Fruit fly (Drosophila melanogaster) whole organism, embryonic: Measurements from ENCODE around the gene CG9107.

ENCODE experiments used
- Bteb2 ChIP-seq: fragments of 200-800 bp; sonication (Bioruptor generic); optimal IDR thresholded peaks from 2 replicates; lab custom pipeline; 2016; ENCODE audit warnings: missing biosample characterization, missing genetic modification characterization
- CG10267 ChIP-seq: fragments of 200-800 bp; sonication (Bioruptor generic); optimal IDR thresholded peaks from 2 replicates; lab custom pipeline; 2018; ENCODE audit warnings: missing biosample characterization, mild to moderate bottlenecking, missing genetic modification characterization, moderate library complexity
- CG12391 ChIP-seq: fragments of 200-800 bp; sonication (Bioruptor generic); optimal IDR thresholded peaks from 3 replicates; lab custom pipeline; 2018; ENCODE audit warnings: missing biosample characterization, mild to moderate bottlenecking, missing genetic modification characterization, moderate library complexity
- CG13894 ChIP-seq: fragments of 200-800 bp; sonication (Bioruptor generic); optimal IDR thresholded peaks from 3 replicates; lab custom pipeline; 2018; ENCODE audit warnings: missing biosample characterization, mild to moderate bottlenecking, missing genetic modification characterization, moderate library complexity
- CG14050 ChIP-seq: fragments of 200-800 bp; sonication (Bioruptor generic); IDR thresholded peaks from 3 replicates; pipeline ENCODE4 v1.3.6; 2022; ENCODE audit warnings: missing biosample characterization, missing genetic modification characterization
- CG15269 ChIP-seq: fragments of 200-800 bp; sonication (Bioruptor generic); optimal IDR thresholded peaks from 2 replicates; lab custom pipeline; 2018; ENCODE audit warnings: missing biosample characterization, mild to moderate bottlenecking, missing genetic modification characterization, moderate library complexity
- CG16779 ChIP-seq: fragments of 200-800 bp; sonication (Bioruptor generic); IDR thresholded peaks from 2 replicates; pipeline ENCODE4 v1.3.6; 2022; ENCODE audit warnings: missing biosample characterization, missing genetic modification characterization
- CG17186 ChIP-seq: fragments of 200-800 bp; sonication (Bioruptor generic); optimal IDR thresholded peaks from 3 replicates; lab custom pipeline; 2017; ENCODE audit warnings: missing biosample characterization, missing genetic modification reagents, missing genetic modification characterization
- CG18011 ChIP-seq: fragments of 200-800 bp; sonication (Bioruptor generic); optimal IDR thresholded peaks from 2 replicates; lab custom pipeline; 2017; ENCODE audit warnings: missing biosample characterization, missing genetic modification characterization, mild to moderate bottlenecking, moderate library complexity, missing genotype
- CG18764 ChIP-seq: fragments of 200-800 bp; sonication (Bioruptor generic); optimal IDR thresholded peaks from 3 replicates; lab custom pipeline; 2016; ENCODE audit warnings: missing biosample characterization, missing genetic modification characterization
- CG2120 ChIP-seq: fragments of 200-800 bp; sonication (Bioruptor generic); optimal IDR thresholded peaks from 3 replicates; lab custom pipeline; 2016; ENCODE audit warnings: missing biosample characterization, missing genetic modification characterization
- CG2199 ChIP-seq: fragments of 200-800 bp; sonication (Bioruptor generic); IDR thresholded peaks from 3 replicates; pipeline ENCODE4 v1.3.6; 2022; ENCODE audit warnings: missing biosample characterization, missing genetic modification characterization
- CG34376 ChIP-seq: fragments of 200-800 bp; sonication (Bioruptor generic); optimal IDR thresholded peaks from 2 replicates; lab custom pipeline; 2018; ENCODE audit warnings: missing biosample characterization, mild to moderate bottlenecking, missing genetic modification characterization
- CG3995 ChIP-seq: fragments of 200-800 bp; sonication (Bioruptor generic); optimal IDR thresholded peaks from 3 replicates; lab custom pipeline; 2016; ENCODE audit warnings: missing biosample characterization, missing genetic modification characterization
- CG4328 ChIP-seq: fragments of 200-800 bp; sonication (Bioruptor generic); optimal IDR thresholded peaks from 3 replicates; lab custom pipeline; 2017; ENCODE audit warnings: missing biosample characterization, missing genetic modification reagents, missing genetic modification characterization
- CG6654 ChIP-seq: fragments of 200-800 bp; sonication (Bioruptor generic); optimal IDR thresholded peaks from 2 replicates; lab custom pipeline; 2017; ENCODE audit warnings: missing biosample characterization, mild to moderate bottlenecking, missing genetic modification characterization
- CG7556 ChIP-seq: fragments of 200-800 bp; sonication (Bioruptor generic); optimal IDR thresholded peaks from 2 replicates; lab custom pipeline; 2017; ENCODE audit warnings: missing biosample characterization, mild to moderate bottlenecking, missing genetic modification characterization
- CG8281 ChIP-seq: fragments of 200-800 bp; sonication (Bioruptor generic); optimal IDR thresholded peaks from 2 replicates; lab custom pipeline; 2018; ENCODE audit warnings: missing biosample characterization, mild to moderate bottlenecking, missing genetic modification characterization, moderate library complexity
- CG9932 ChIP-seq: fragments of 200-800 bp; sonication (Bioruptor generic); IDR thresholded peaks from 2 replicates; pipeline ENCODE4 v1.3.6; 2022; ENCODE audit warnings: missing biosample characterization, missing genetic modification characterization
- CrebB ChIP-seq: fragments of 200-800 bp; sonication (Bioruptor generic); optimal IDR thresholded peaks from 3 replicates; lab custom pipeline; 2018; ENCODE audit warnings: missing biosample characterization, mild to moderate bottlenecking, missing genetic modification characterization
- Dbx ChIP-seq: fragments of 200-800 bp; sonication (Bioruptor generic); IDR thresholded peaks from 3 replicates; pipeline ENCODE4 v1.3.6; 2022; ENCODE audit warnings: missing biosample characterization, missing genetic modification characterization
- Ets65A ChIP-seq: fragments of 200-800 bp; sonication (Bioruptor generic); peaks from one replicate; lab custom pipeline; 2016; ENCODE audit warnings: missing biosample characterization, missing genetic modification characterization
- GATAe ChIP-seq: fragments of 200-800 bp; sonication (Bioruptor generic); conservative IDR thresholded peaks from 2 replicates; pipeline ENCODE4 v1.3.6; 2022; ENCODE audit warnings: missing biosample characterization, missing genetic modification characterization
- Hey ChIP-seq: fragments of 200-800 bp; sonication (Bioruptor generic); optimal IDR thresholded peaks from 3 replicates; lab custom pipeline; 2018; ENCODE audit warnings: missing biosample characterization, mild to moderate bottlenecking, missing genetic modification characterization
- Hr39 ChIP-seq: fragments of >200 bp; optimal IDR thresholded peaks from 2 replicates; lab custom pipeline; 2017
- Pdp1 ChIP-seq, 2 experiments: fragments of 200-800 bp; sonication (Bioruptor generic); optimal IDR thresholded peaks; 3 replicates each; lab custom pipeline; 2016; ENCODE audit warnings: missing biosample characterization in 2 of 2, missing genetic modification characterization in 2 of 2, mild to moderate bottlenecking in 1 of 2, moderate library complexity in 1 of 2
- Rx ChIP-seq: fragments of 200-800 bp; sonication (Bioruptor generic); IDR thresholded peaks from 2 replicates; pipeline ENCODE4 v1.3.6; 2022; ENCODE audit warnings: missing biosample characterization, missing genetic modification characterization
- ac ChIP-seq: fragments of 200-800 bp; sonication (Bioruptor generic); optimal IDR thresholded peaks from 3 replicates; lab custom pipeline; 2017; ENCODE audit warnings: missing biosample characterization, mild to moderate bottlenecking, missing genetic modification characterization
- ara ChIP-seq: fragments of 200-800 bp; sonication (Bioruptor generic); IDR thresholded peaks from 2 replicates; pipeline ENCODE4 v1.3.6; 2022; ENCODE audit warnings: missing biosample characterization, missing genetic modification characterization
- az2 ChIP-seq: fragments of 200-800 bp; sonication (Bioruptor generic); optimal IDR thresholded peaks from 3 replicates; lab custom pipeline; 2016; ENCODE audit warnings: missing biosample characterization, missing genetic modification characterization
- bcd ChIP-seq: fragments of 200-800 bp; sonication (Bioruptor generic); optimal IDR thresholded peaks from 2 replicates; lab custom pipeline; 2017; ENCODE audit warnings: missing biosample characterization, mild to moderate bottlenecking, missing genetic modification characterization
- chinmo ChIP-seq: fragments of 200-800 bp; sonication (Bioruptor generic); IDR thresholded peaks from 4 replicates; pipeline ENCODE4 v1.3.6; 2022; ENCODE audit warnings: missing biosample characterization, missing genetic modification characterization; ENCODE audit not compliant: partially characterized antibody
- ci ChIP-seq: fragments of 200-800 bp; sonication (Bioruptor generic); IDR thresholded peaks from 3 replicates; pipeline ENCODE4 v1.3.6; 2022; ENCODE audit warnings: missing biosample characterization, missing genetic modification characterization
- cwo ChIP-seq: fragments of 200-800 bp; sonication (Bioruptor generic); optimal IDR thresholded peaks from 3 replicates; lab custom pipeline; 2017; ENCODE audit warnings: missing biosample characterization, missing genetic modification characterization, mild to moderate bottlenecking, moderate library complexity, missing genetic modification reagents
- exex ChIP-seq: fragments of 200-800 bp; sonication (Bioruptor generic); optimal IDR thresholded peaks from 4 replicates; lab custom pipeline; 2018; ENCODE audit warnings: missing biosample characterization, mild to moderate bottlenecking, missing genetic modification characterization, moderate library complexity
- grn ChIP-seq: fragments of 200-800 bp; sonication (Bioruptor generic); optimal IDR thresholded peaks from 3 replicates; lab custom pipeline; 2017; ENCODE audit warnings: missing biosample characterization, missing genetic modification characterization
- gsb-n ChIP-seq: fragments of 200-800 bp; sonication (Bioruptor generic); optimal IDR thresholded peaks from 3 replicates; lab custom pipeline; 2018; ENCODE audit warnings: missing biosample characterization, mild to moderate bottlenecking, missing genetic modification characterization
- kay ChIP-seq: fragments of 200-800 bp; sonication (Bioruptor generic); optimal IDR thresholded peaks from 2 replicates; lab custom pipeline; 2016; ENCODE audit warnings: missing biosample characterization, missing genetic modification characterization
- maf-S ChIP-seq: fragments of 200-800 bp; sonication (Bioruptor generic); optimal IDR thresholded peaks from 2 replicates; lab custom pipeline; 2016; ENCODE audit warnings: missing biosample characterization, missing genetic modification characterization
- mirr ChIP-seq: fragments of 200-800 bp; sonication (Bioruptor generic); optimal IDR thresholded peaks from 3 replicates; lab custom pipeline; 2018; ENCODE audit warnings: missing biosample characterization, mild to moderate bottlenecking, missing genetic modification characterization
- phol ChIP-seq: fragments of 200-800 bp; sonication (Bioruptor generic); optimal IDR thresholded peaks from 3 replicates; lab custom pipeline; 2018; ENCODE audit warnings: missing biosample characterization, mild to moderate bottlenecking, missing genetic modification characterization, moderate library complexity
- pros ChIP-seq: fragments of 200-800 bp; sonication (Bioruptor generic); optimal IDR thresholded peaks from 3 replicates; lab custom pipeline; 2019; ENCODE audit warnings: missing biosample characterization, mild to moderate bottlenecking, missing genetic modification characterization, moderate library complexity
- row ChIP-seq: fragments of 200-800 bp; sonication (Bioruptor generic); IDR thresholded peaks from 3 replicates; pipeline ENCODE4 v1.3.6; 2022; ENCODE audit warnings: missing biosample characterization, missing genetic modification characterization
- sens-2 ChIP-seq: fragments of 200-800 bp; sonication (Bioruptor generic); IDR thresholded peaks from 2 replicates; pipeline ENCODE4 v1.3.6; 2022; ENCODE audit warnings: missing biosample characterization, missing genetic modification characterization
- stwl ChIP-seq: fragments of 200-800 bp; sonication (Bioruptor generic); optimal IDR thresholded peaks from 3 replicates; lab custom pipeline; 2018; ENCODE audit warnings: missing biosample characterization, mild to moderate bottlenecking, missing genetic modification characterization, moderate library complexity
- sug ChIP-seq: fragments of 200-800 bp; optimal IDR thresholded peaks from 2 replicates; lab custom pipeline; 2019; ENCODE audit warnings: missing biosample characterization, mild to moderate bottlenecking, missing genetic modification characterization, moderate library complexity
- tna ChIP-seq: fragments of 200-800 bp; sonication (Bioruptor generic); IDR thresholded peaks from 2 replicates; pipeline ENCODE4 v1.3.6; 2022; ENCODE audit warnings: missing biosample characterization, missing genetic modification characterization; ENCODE audit not compliant: partially characterized antibody
- trem ChIP-seq: fragments of 200-800 bp; optimal IDR thresholded peaks from 3 replicates; lab custom pipeline; 2019; ENCODE audit warnings: missing biosample characterization, mild to moderate bottlenecking, missing genetic modification characterization, moderate library complexity
- tup ChIP-seq: fragments of 200-800 bp; sonication (Bioruptor generic); optimal IDR thresholded peaks from 2 replicates; lab custom pipeline; 2016; ENCODE audit warnings: missing biosample characterization, mild to moderate bottlenecking, missing genetic modification characterization, moderate library complexity

Gene CG9107

dm6 chr2L:5988115-5989092 lies 35.9 kb downstream of the CG9107 start:
- TF ChIP-seq CG3995 (no peak), CG16779 (GFP tag; lab: Robert Waterston, UW) (no peak), CG4328 (GFP tag; lab: Kevin White, UChicago) (no peak), CG6654 (GFP tag; lab: Kevin White, UChicago) (no peak), ara (GFP tag; lab: Robert Waterston, UW) (0 out of 2 replicates have a peak, but pooled peaks have one; percentile 31), exex (peak; percentile 78), az2 (GFP tag; lab: Kevin White, UChicago) (no peak), Dbx (GFP tag; lab: Robert Waterston, UW) (peak; percentile 16; the same call in 1 of the 3 replicates), GATAe (peak; percentile 64; the same call in 1 of the 2 replicates), CG2199 (peak; percentile 77; the same call in 1 of the 3 replicates), Pdp1 (GFP tag; optimal IDR thresholded peaks at IDR 0.05; lab: Kevin White, UChicago) (peak in 1 of 2 experiments; percentile 68), bcd (no peak), CG13894 (no peak), CG14050 (GFP tag; lab: Robert Waterston, UW) (no peak), CG8281 (tag; lab: Kevin White, UChicago) (no peak), Hr39 (lab: Kevin White, UChicago) (no peak), CG18764 (GFP tag; lab: Kevin White, UChicago) (no peak), CG34376 (GFP tag; lab: Kevin White, UChicago) (peak; percentile 36), grn (GFP tag; lab: Kevin White, UChicago) (peak; percentile 80), ci (0 out of 3 replicates have a peak, but pooled peaks have one; percentile 21), maf-S (GFP tag; lab: Kevin White, UChicago) (no peak), row (GFP tag; lab: Robert Waterston, UW) (no peak), CrebB (tag; lab: Kevin White, UChicago) (no peak), CG15269 (no peak), Bteb2 (GFP tag; lab: Kevin White, UChicago) (no peak), tna (GFP tag; lab: Robert Waterston, UW) (no peak; the same call in 1 of the 2 replicates), Rx (GFP tag; lab: Robert Waterston, UW) (no peak), chinmo (GFP tag; lab: Robert Waterston, UW) (peak; percentile 53; the same call in 1 of the 4 replicates), Hey (tag; lab: Kevin White, UChicago) (peak; percentile 98), mirr (GFP tag; lab: Kevin White, UChicago) (peak; percentile 37), sug (tag; lab: Kevin White, UChicago) (peak; percentile 40), CG2120 (GFP tag; lab: Kevin White, UChicago) (no peak), Ets65A (GFP tag; lab: Kevin White, UChicago) (peak; percentile 61), pros (GFP tag; lab: Kevin White, UChicago) (no peak), sens-2 (GFP tag; lab: Robert Waterston, UW) (0 out of 2 replicates have a peak, but pooled peaks have one; percentile 37)

- TF ChIP-seq CG10267 (tag; lab: Kevin White, UChicago) (peak; percentile 73), CG7556 (GFP tag; lab: Kevin White, UChicago) (no peak), trem (tag; lab: Kevin White, UChicago) (no peak), CG18011 (GFP tag; lab: Kevin White, UChicago) (peak; percentile 32), CG34376 (GFP tag; lab: Kevin White, UChicago) (peak; percentile 75), ac (no peak), CG9932 (no peak), CG12391 (tag; lab: Kevin White, UChicago) (no peak), kay (GFP tag; lab: Kevin White, UChicago) (peak; percentile 28), stwl (tag; lab: Kevin White, UChicago) (peak; percentile 30), CG17186 (GFP tag; lab: Kevin White, UChicago) (no peak), phol (no peak), tup (no peak), gsb-n (peak; percentile 72), cwo (GFP tag; lab: Kevin White, UChicago) (no peak)
Observed at dm6 chr2L:5986940-5987339, 37.4 kb downstream of the CG9107 start.
